Worm (Caenorhabditis elegans) whole organism, young adult: Measurements from ENCODE around the gene C08H9.16.
A peak's percentile ranks its signal among the peaks of the same experiment; 100 is the strongest.

Experiments
- B0261.1 ChIP-seq: sonication (generic microtip); optimal IDR thresholded peaks from 2 replicates; lab custom pipeline; 2016; ENCODE audit warnings: mild to moderate bottlenecking, missing genetic modification characterization, moderate library complexity, missing compliant biosample characterization
- D2030.7 ChIP-seq: fragments of 200-800 bp; sonication (Bioruptor generic); IDR thresholded peaks from 2 replicates; pipeline ENCODE4 v1.3.6; 2022; ENCODE audit warnings: missing genetic modification reagents, missing genetic modification characterization, missing compliant biosample characterization
- F33H1.4 ChIP-seq: fragments of 200-800 bp; sonication (Bioruptor generic); IDR thresholded peaks from 2 replicates; pipeline ENCODE4 v1.3.6; 2022; ENCODE audit warnings: missing genetic modification reagents, missing genetic modification characterization, missing compliant biosample characterization
- F55B11.4 ChIP-seq: sonication (generic microtip); optimal IDR thresholded peaks from 2 replicates; lab custom pipeline; 2016; ENCODE audit warnings: missing compliant biosample characterization, missing genetic modification characterization, borderline replicate concordance; ENCODE audit not compliant: insufficient read depth
- K12H6.12 ChIP-seq: fragments of 200-800 bp; sonication (Bioruptor generic); optimal IDR thresholded peaks from 2 replicates; lab custom pipeline; 2018; ENCODE audit warnings: mild to moderate bottlenecking, missing genetic modification characterization, missing compliant biosample characterization
- ama-1 ChIP-seq, 3 experiments: fragments of 150-350 bp in 1 of 3; sonication (generic microtip) in 2 of 3; optimal IDR thresholded peaks; 2 replicates each; lab custom pipeline; 2014 to 2018; ENCODE audit warnings: missing biosample characterization in 2 of 3, missing genetic modification characterization in 2 of 3, missing genetic modification reagents in 2 of 3
- chd-7 ChIP-seq: sonication (generic microtip); optimal IDR thresholded peaks from 2 replicates; lab custom pipeline; 2016; ENCODE audit warnings: mild to moderate bottlenecking, missing genetic modification characterization, moderate library complexity, missing compliant biosample characterization
- die-1 ChIP-seq: sonication (generic microtip); optimal IDR thresholded peaks from 2 replicates; lab custom pipeline; 2016; ENCODE audit warnings: missing genotype, mild to moderate bottlenecking, missing genetic modification characterization, missing compliant biosample characterization
- fkh-3 ChIP-seq: sonication (generic microtip); optimal IDR thresholded peaks from 2 replicates; lab custom pipeline; 2016; ENCODE audit warnings: mild to moderate bottlenecking, missing genetic modification characterization, missing compliant biosample characterization
- mes-4 ChIP-seq: sonication (generic microtip); optimal IDR thresholded peaks from 2 replicates; lab custom pipeline; 2016; ENCODE audit warnings: missing genotype, missing genetic modification characterization, missing compliant biosample characterization
- nfya-1 ChIP-seq: sonication (generic microtip); optimal IDR thresholded peaks from 2 replicates; lab custom pipeline; 2017; ENCODE audit warnings: antibody characterized with exemption, missing compliant biosample characterization, missing genetic modification characterization, borderline replicate concordance; ENCODE audit not compliant: insufficient read depth
- nhr-120 ChIP-seq: fragments of 200-800 bp; sonication (Bioruptor generic); IDR thresholded peaks from 2 replicates; pipeline ENCODE4 v1.3.6; 2022; ENCODE audit warnings: missing genetic modification characterization, missing compliant biosample characterization
- nhr-90 ChIP-seq: sonication (generic microtip); optimal IDR thresholded peaks from 2 replicates; lab custom pipeline; 2016; ENCODE audit warnings: missing genotype, mild to moderate bottlenecking, missing genetic modification characterization, missing compliant biosample characterization
- pha-4 ChIP-seq: fragments of 150-350 bp; sonication (generic microtip); optimal IDR thresholded peaks from 2 replicates; lab custom pipeline; 2014; ENCODE audit warnings: missing biosample characterization, missing genetic modification reagents, missing genetic modification characterization
- rcor-1 ChIP-seq: fragments of 200-800 bp; sonication (Bioruptor generic); IDR thresholded peaks from 2 replicates; pipeline ENCODE4 v1.3.6; 2022; ENCODE audit warnings: missing genetic modification reagents, missing genetic modification characterization, missing compliant biosample characterization
- rec-8 ChIP-seq, 2 experiments: sonication (generic microtip); optimal IDR thresholded peaks; 2 replicates each; lab custom pipeline; 2016; ENCODE audit warnings: mild to moderate bottlenecking in 2 of 2, missing genetic modification characterization in 2 of 2, missing genetic modification reagents in 2 of 2, missing genotype in 2 of 2, missing biosample characterization in 1 of 2, missing compliant biosample characterization in 1 of 2, moderate library complexity in 1 of 2
- snpc-1.1 ChIP-seq: sonication (generic microtip); optimal IDR thresholded peaks from 2 replicates; lab custom pipeline; 2017; ENCODE audit warnings: missing genetic modification characterization, mild to moderate bottlenecking, missing compliant biosample characterization, antibody characterized with exemption, moderate library complexity, missing genotype, missing genetic modification reagents; ENCODE audit not compliant: insufficient read depth
- snpc-3.4 ChIP-seq: sonication (generic microtip); optimal IDR thresholded peaks from 2 replicates; lab custom pipeline; 2017; ENCODE audit warnings: missing genetic modification characterization, mild to moderate bottlenecking, missing compliant biosample characterization, antibody characterized with exemption, moderate library complexity, missing genotype, missing genetic modification reagents
- ztf-18 ChIP-seq: sonication (generic microtip); optimal IDR thresholded peaks from 2 replicates; lab custom pipeline; 2016; ENCODE audit warnings: missing genotype, mild to moderate bottlenecking, missing genetic modification characterization, missing compliant biosample characterization
- ztf-28 ChIP-seq: fragments of 200-800 bp; sonication (Bioruptor generic); IDR thresholded peaks from 2 replicates; pipeline ENCODE4 v1.3.6; 2022; ENCODE audit warnings: missing genetic modification reagents, missing genetic modification characterization, missing compliant biosample characterization
- ztf-6 ChIP-seq: fragments of 200-800 bp; sonication (Bioruptor generic); IDR thresholded peaks from 2 replicates; pipeline ENCODE4 v1.3.6; 2022; ENCODE audit warnings: missing genetic modification reagents, missing genetic modification characterization, missing compliant biosample characterization

Gene C08H9.16

ce11 chrII:9943246-9943645 lies 50.7 kb downstream of the C08H9.16 start:
- no peak for TF ChIP-seq nfya-1 (tag; lab: Kevin White, UChicago)
- no peak for TF ChIP-seq pha-4 (tag; lab: Kevin White, UChicago)
- no peak for TF ChIP-seq ztf-6
- TF ChIP-seq die-1 (tag; lab: Kevin White, UChicago) = no peak
- no peak for TF ChIP-seq fkh-3 (tag; lab: Kevin White, UChicago)
- no peak for TF ChIP-seq nhr-90
- no peak for TF ChIP-seq B0261.1 (tag; lab: Kevin White, UChicago)
- no peak for TF ChIP-seq rec-8 (tag; optimal IDR thresholded peaks at IDR 0.05; lab: Kevin White, UChicago)
- TF ChIP-seq rcor-1 = no peak
- TF ChIP-seq D2030.7 (GFP tag; lab: Robert Waterston, UW) = no peak
- no peak for TF ChIP-seq nhr-120 (GFP tag; lab: Robert Waterston, UW)
- TF ChIP-seq snpc-1.1 (tag; lab: Kevin White, UChicago) = no peak
- TF ChIP-seq ama-1 (optimal IDR thresholded peaks at IDR 0.05; lab: Kevin White, UChicago) = no peak
- no peak for TF ChIP-seq ama-1 (GFP tag; optimal IDR thresholded peaks at IDR 0.05; lab: Kevin White, UChicago)
- TF ChIP-seq K12H6.12 = no peak
- no peak for TF ChIP-seq mes-4 (tag; lab: Kevin White, UChicago)
- no peak for TF ChIP-seq F55B11.4
- no peak for TF ChIP-seq ztf-28

ce11 chrII:9943837-9944236 lies 51.3 kb downstream of the C08H9.16 start, which contains the start of gene flad-1:
Gene flad-1, plus strand, starts transcription at chrII:9944137.
- TF ChIP-seq F33H1.4 = 0 out of 2 replicates have a peak, but pooled peaks have one; percentile 10
- TF ChIP-seq ztf-18 = no peak
- peak; percentile 21 for TF ChIP-seq chd-7 (tag; lab: Kevin White, UChicago)
- no peak for TF ChIP-seq fkh-3 (tag; lab: Kevin White, UChicago)
- peak; percentile 25 for TF ChIP-seq snpc-3.4 (tag; lab: Kevin White, UChicago)
